Worm (Caenorhabditis elegans): ENCODE data around the gene mfsd-6.

Gene mfsd-6

ce11 chrIII:7572781-7573400, 6.3 kb downstream of the mfsd-6 start, which contains the start of the genes rpl-9 and lpd-7 (continued):
- TF ChIP-seq ceh-22 (tag; optimal IDR thresholded peaks at IDR 0.05) (no peak), ahr-1 (tag; optimal IDR thresholded peaks at IDR 0.05) (no peak), madf-2 (tag; optimal IDR thresholded peaks at IDR 0.05) (no peak), T23F11.4 (GFP tag; optimal IDR thresholded peaks at IDR 0.05) (no peak), pax-1 (tag; optimal IDR thresholded peaks at IDR 0.05) (peak; percentile 46), nhr-232 (tag; optimal IDR thresholded peaks at IDR 0.05) (no peak), ztf-16 (tag; optimal IDR thresholded peaks at IDR 0.05) (no peak), npax-4 (tag; optimal IDR thresholded peaks at IDR 0.05) (no peak), K02D7.2 (tag; optimal IDR thresholded peaks at IDR 0.05) (no peak), ceh-19 (GFP tag; optimal IDR thresholded peaks at IDR 0.05) (no peak), dmd-4 (tag; optimal IDR thresholded peaks at IDR 0.05; ENCODE audit: borderline replicate concordance) (no peak), ceh-31 (tag; optimal IDR thresholded peaks at IDR 0.05) (peak; percentile 61), dve-1 (tag; optimal IDR thresholded peaks at IDR 0.05) (peak; percentile 46), Y22D7AL.16 (tag; optimal IDR thresholded peaks at IDR 0.05) (no peak), ets-4 (tag; optimal IDR thresholded peaks at IDR 0.05) (no peak)

ce11 chrIII:7571726-7572125, 7.5 kb downstream of the mfsd-6 start:
- TF ChIP-seq pha-4 (tag; optimal IDR thresholded peaks at IDR 0.05) (no peak), ceh-45 (GFP tag; IDR thresholded peaks at IDR 0.05) (no peak), dmd-4 (tag; optimal IDR thresholded peaks at IDR 0.05; ENCODE audit: borderline replicate concordance) (no peak), unc-86 (tag; optimal IDR thresholded peaks at IDR 0.05) (no peak), fax-1 (tag; optimal IDR thresholded peaks at IDR 0.05) (no peak), ceh-6 (GFP tag; optimal IDR thresholded peaks at IDR 0.05) (no peak), K02D7.2 (tag; optimal IDR thresholded peaks at IDR 0.05) (no peak), hlh-6 (tag; optimal IDR thresholded peaks at IDR 0.05) (no peak), ceh-34 (tag; optimal IDR thresholded peaks at IDR 0.05) (no peak), dve-1 (tag; optimal IDR thresholded peaks at IDR 0.05) (no peak), tbx-7 (tag; optimal IDR thresholded peaks at IDR 0.05) (no peak), madf-2 (tag; optimal IDR thresholded peaks at IDR 0.05) (no peak), che-1 (tag; optimal IDR thresholded peaks at IDR 0.05) (no peak), ceh-48 (tag; optimal IDR thresholded peaks at IDR 0.05) (no peak)

- TF ChIP-seq hlh-15 (tag; optimal IDR thresholded peaks at IDR 0.05) (no peak), sox-2 (GFP tag; IDR thresholded peaks at IDR 0.05) (no peak), ceh-24 (tag; optimal IDR thresholded peaks at IDR 0.05) (no peak), tbx-2 (tag; optimal IDR thresholded peaks at IDR 0.05) (peak; percentile 83), pros-1 (tag; optimal IDR thresholded peaks at IDR 0.05) (peak; percentile 70), unc-3 (GFP tag; conservative IDR thresholded peaks at IDR 0.05) (no peak), unc-3 (tag; optimal IDR thresholded peaks at IDR 0.05) (no peak), unc-42 (tag; optimal IDR thresholded peaks at IDR 0.05) (peak; percentile 59), nhr-232 (tag; optimal IDR thresholded peaks at IDR 0.05) (no peak), elt-2 (tag; optimal IDR thresholded peaks at IDR 0.05) (peak; percentile 33), ahr-1 (tag; optimal IDR thresholded peaks at IDR 0.05) (no peak), fkh-6 (tag; optimal IDR thresholded peaks at IDR 0.05) (no peak), zip-5 (tag; optimal IDR thresholded peaks at IDR 0.05) (no peak), ceh-48 (tag; optimal IDR thresholded peaks at IDR 0.05) (no peak), dmd-4 (tag; optimal IDR thresholded peaks at IDR 0.05; ENCODE audit: borderline replicate concordance) (peak; percentile 2), ceh-2 (tag; optimal IDR thresholded peaks at IDR 0.05) (peak; percentile 40), Y22D7AL.16 (tag; optimal IDR thresholded peaks at IDR 0.05) (no peak), syd-9 (tag; optimal IDR thresholded peaks at IDR 0.05) (peak; percentile 13), nfya-1 (tag; optimal IDR thresholded peaks at IDR 0.05) (peak; percentile 83), pqm-1 (tag; optimal IDR thresholded peaks at IDR 0.05) (no peak), mec-3 (tag; optimal IDR thresholded peaks at IDR 0.05; ENCODE audit: borderline replicate concordance) (no peak), ets-4 (tag; optimal IDR thresholded peaks at IDR 0.05) (no peak), K02D7.2 (tag; optimal IDR thresholded peaks at IDR 0.05) (no peak), eyg-1 (tag; optimal IDR thresholded peaks at IDR 0.05) (no peak), ceh-19 (GFP tag; optimal IDR thresholded peaks at IDR 0.05) (peak; percentile 56), npax-4 (tag; optimal IDR thresholded peaks at IDR 0.05) (no peak), pha-2 (tag; optimal IDR thresholded peaks at IDR 0.05) (no peak), dve-1 (tag; optimal IDR thresholded peaks at IDR 0.05) (peak; percentile 25), ceh-45 (GFP tag; IDR thresholded peaks at IDR 0.05) (no peak), fax-1 (tag; optimal IDR thresholded peaks at IDR 0.05) (no peak), hlh-6 (tag; optimal IDR thresholded peaks at IDR 0.05) (peak; percentile 48), ceh-22 (tag; optimal IDR thresholded peaks at IDR 0.05) (no peak), K09A11.1 (tag; optimal IDR thresholded peaks at IDR 0.05; ENCODE audit: insufficient read depth) (no peak), C08G9.2 (tag; optimal IDR thresholded peaks at IDR 0.05) (no peak), lim-6 (tag; optimal IDR thresholded peaks at IDR 0.05) (no peak)
These were observed 9.0 kb downstream of the mfsd-6 start, which contains the start of gene R13A5.7 for ce11 chrIII:7570083-7570695. R13A5.7 (minus strand) TSS chrIII:7570133.

Data from whole organism, late embryonic.